Worm (Caenorhabditis elegans): ENCODE measurements around the gene fbxa-59.

Gene fbxa-59

DNA sequence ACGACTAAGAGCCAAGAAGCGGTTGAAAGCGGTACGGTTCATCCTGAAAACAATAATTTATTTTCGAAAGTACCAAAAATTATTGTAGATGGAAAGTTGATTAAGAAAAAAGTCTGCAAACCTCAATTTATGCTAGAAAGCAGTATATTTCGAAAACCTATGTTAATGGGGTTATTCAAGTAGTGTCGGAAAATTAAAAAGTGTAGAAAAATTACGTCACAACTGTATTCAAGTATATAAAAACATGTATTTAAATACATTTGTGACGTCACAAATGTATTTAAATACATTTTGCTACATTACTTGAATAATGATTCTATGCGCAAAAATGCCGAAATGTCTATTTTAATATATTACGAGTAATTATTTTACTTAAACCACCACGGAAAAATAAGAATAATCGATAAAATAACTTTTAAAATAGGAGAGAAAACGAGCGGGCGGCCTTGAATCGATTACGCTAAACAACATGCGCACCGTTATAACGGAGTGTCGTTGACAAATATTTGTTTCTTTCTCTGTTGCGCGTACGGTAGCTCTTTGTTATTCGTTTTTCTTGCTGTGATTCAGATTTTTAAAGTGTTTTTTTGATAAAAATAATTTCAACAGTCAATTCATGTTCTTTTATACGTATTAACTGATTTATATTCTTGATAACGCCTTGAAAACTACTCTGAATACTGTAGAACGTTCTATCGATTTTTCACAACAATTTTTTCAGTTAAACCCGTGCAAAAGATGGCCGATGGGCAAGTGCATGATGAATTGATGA is 32.5 kb downstream of the fbxa-59 start, which contains the start of the genes F23H11.5 and bra-2:
F23H11.5 (minus strand) TSS at position 51 of the 772 bp plus-strand sequence.
bra-2 (plus strand) TSS at position 722 of the 772 bp plus-strand sequence.
- no peak for TF ChIP-seq daf-8 (GFP tag; IDR thresholded peaks at IDR 0.05)
- peak; percentile 1 for TF ChIP-seq hlh-30 (tag; optimal IDR thresholded peaks at IDR 0.05; ENCODE audit: insufficient read depth)
- TF ChIP-seq dve-1 (tag; optimal IDR thresholded peaks at IDR 0.05; ENCODE audit: insufficient read depth) = no peak
- TF ChIP-seq nhr-41 (GFP tag; IDR thresholded peaks at IDR 0.05) = no peak
- TF ChIP-seq mxl-2 (GFP tag; conservative IDR thresholded peaks at IDR 0.05) = no peak
- peak; percentile 5 for TF ChIP-seq dpl-1 (GFP tag; optimal IDR thresholded peaks at IDR 0.05)
- no peak for TF ChIP-seq F44E2.7 (GFP tag; IDR thresholded peaks at IDR 0.05)
- TF ChIP-seq pha-4 (GFP tag; IDR thresholded peaks at IDR 0.05) = no peak
- TF ChIP-seq pha-4 (tag; optimal IDR thresholded peaks at IDR 0.05) = peak; percentile 43
- TF ChIP-seq ama-1 (optimal IDR thresholded peaks at IDR 0.05) = peak; percentile 24
- peak; percentile 95 for TF ChIP-seq T20F7.1 (GFP tag; optimal IDR thresholded peaks at IDR 0.05)
- TF ChIP-seq F37D6.2 (tag; optimal IDR thresholded peaks at IDR 0.05) = no peak
- peak; percentile 60 for TF ChIP-seq mes-2 (tag; optimal IDR thresholded peaks at IDR 0.05; ENCODE audit: poor library complexity, severe bottlenecking)
- TF ChIP-seq sdz-12 (GFP tag; optimal IDR thresholded peaks at IDR 0.05) = no peak
- peak; percentile 41 for TF ChIP-seq nhr-6 (tag; optimal IDR thresholded peaks at IDR 0.05)

DNA sequence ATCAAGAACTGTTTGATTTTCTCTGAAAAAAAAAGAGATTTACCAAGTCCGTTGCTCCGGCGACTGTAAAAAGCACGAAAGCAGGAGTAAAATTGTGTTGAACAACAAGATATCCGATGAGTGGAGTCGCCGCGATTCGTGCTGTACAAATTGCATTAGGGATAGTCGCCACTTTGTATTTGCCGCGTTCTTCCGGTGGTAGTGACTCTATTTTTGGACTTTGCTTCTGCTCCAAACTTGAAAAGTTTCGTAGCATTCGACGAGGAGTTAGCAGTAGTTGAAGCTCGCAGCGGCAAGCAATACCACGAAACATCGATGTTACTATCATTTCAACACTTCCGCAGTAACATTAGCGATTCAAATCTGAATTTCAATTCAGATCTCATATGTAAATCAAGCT is 33.7 kb downstream of the fbxa-59 start, which contains the start of gene crls-1:
crls-1 (minus strand) TSS at position 363 of the 400 bp plus-strand sequence.
- no peak for TF ChIP-seq daf-16 (GFP tag; optimal IDR thresholded peaks at IDR 0.05)
- peak; percentile 13 for TF ChIP-seq daf-16 (tag; optimal IDR thresholded peaks at IDR 0.05)
- 0 out of 2 replicates have a peak, but pooled peaks have one; percentile 39 for TF ChIP-seq tra-1 (GFP tag; IDR thresholded peaks at IDR 0.05)
- TF ChIP-seq ama-1 (optimal IDR thresholded peaks at IDR 0.05) = peak; percentile 81
- TF ChIP-seq arid-1 (GFP tag; conservative IDR thresholded peaks at IDR 0.05) = 0 out of 2 replicates have a peak, but pooled peaks have one; percentile 6
- TF ChIP-seq T20F7.1 (GFP tag; optimal IDR thresholded peaks at IDR 0.05) = peak; percentile 20
- TF ChIP-seq dmd-6 (GFP tag; IDR thresholded peaks at IDR 0.05) = 0 out of 2 replicates have a peak, but pooled peaks have one; percentile 9
- no peak for TF ChIP-seq unc-39 (tag; optimal IDR thresholded peaks at IDR 0.05)
- TF ChIP-seq Y48G9A.11 (GFP tag; IDR thresholded peaks at IDR 0.05) = 0 out of 2 replicates have a peak, but pooled peaks have one; percentile 44
- TF ChIP-seq ZK337.2 (GFP tag; IDR thresholded peaks at IDR 0.05) = no peak
- TF ChIP-seq lin-38 (GFP tag; IDR thresholded peaks at IDR 0.05) = peak; percentile 30; the same call in 1 of the 2 replicates

DNA sequence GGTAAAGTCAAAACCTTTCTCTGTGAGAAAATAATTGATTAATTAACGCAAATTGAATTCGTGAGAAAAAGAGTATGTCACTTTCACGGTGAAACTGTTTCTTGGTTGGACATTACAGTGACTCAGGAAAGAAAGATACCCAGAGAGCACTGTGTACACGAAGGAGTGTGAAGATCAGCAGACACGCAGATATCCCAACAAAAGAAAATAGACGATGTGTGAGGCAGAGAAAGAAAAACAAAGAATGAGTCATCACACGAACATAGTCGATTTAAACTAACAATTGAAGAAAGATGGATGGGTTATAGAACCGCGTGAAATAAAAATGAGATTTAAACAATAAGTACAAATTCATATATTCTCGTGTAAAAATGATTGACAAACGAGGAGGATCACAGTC is 35.3 kb downstream of the fbxa-59 start:
- TF ChIP-seq mes-2 (tag; optimal IDR thresholded peaks at IDR 0.05; ENCODE audit: poor library complexity, severe bottlenecking) = peak; percentile 9
- TF ChIP-seq mxl-3 (GFP tag; optimal IDR thresholded peaks at IDR 0.05) = no peak
- TF ChIP-seq T26A8.4 (GFP tag; IDR thresholded peaks at IDR 0.05) = peak; percentile 46; the same call in 1 of the 2 replicates
- TF ChIP-seq lin-39 (tag; optimal IDR thresholded peaks at IDR 0.05) = no peak
- TF ChIP-seq jun-1 (tag; optimal IDR thresholded peaks at IDR 0.05) = peak; percentile 43
- TF ChIP-seq php-3 (GFP tag; IDR thresholded peaks at IDR 0.05) = no peak
- no peak for TF ChIP-seq hlh-11 (tag; optimal IDR thresholded peaks at IDR 0.05)
- TF ChIP-seq unc-130 (GFP tag; optimal IDR thresholded peaks at IDR 0.05) = no peak
- peak in 1 of 2 experiments; percentile 95 for TF ChIP-seq unc-62 (GFP tag; optimal IDR thresholded peaks at IDR 0.05 in 1 of 2)
- no peak for TF ChIP-seq unc-62 (tag; optimal IDR thresholded peaks at IDR 0.05)
- no peak for TF ChIP-seq ceh-28 (tag; optimal IDR thresholded peaks at IDR 0.05)
- TF ChIP-seq pha-4 (GFP tag; IDR thresholded peaks at IDR 0.05) = no peak
- TF ChIP-seq pha-4 (tag; optimal IDR thresholded peaks at IDR 0.05) = no peak
- TF ChIP-seq dve-1 (tag; optimal IDR thresholded peaks at IDR 0.05; ENCODE audit: insufficient read depth) = peak; percentile 39
- TF ChIP-seq nhr-6 (tag; optimal IDR thresholded peaks at IDR 0.05) = peak; percentile 62
- TF ChIP-seq hlh-30 (tag; optimal IDR thresholded peaks at IDR 0.05; ENCODE audit: insufficient read depth) = peak; percentile 46
- peak; percentile 22 for TF ChIP-seq mep-1 (tag; optimal IDR thresholded peaks at IDR 0.05)
- TF ChIP-seq nhr-77 (tag; optimal IDR thresholded peaks at IDR 0.05) = no peak

Measured in whole organism, L4 larva.